Fruit fly (Drosophila melanogaster) whole organism, wandering third instar larva: ENCODE data around the gene CG14100.

ENCODE experiments used
- Abd-B ChIP-seq: fragments of >200 bp; optimal IDR thresholded peaks from 2 replicates; lab custom pipeline; 2017; ENCODE audit warnings: missing biosample characterization, missing genetic modification characterization
- CG32264 ChIP-seq: fragments of 200-800 bp; sonication (Bioruptor generic); optimal IDR thresholded peaks from 2 replicates; lab custom pipeline; 2016; ENCODE audit warnings: missing biosample characterization, missing genetic modification characterization
- CrebA ChIP-seq: fragments of 200-800 bp; sonication (Bioruptor generic); optimal IDR thresholded peaks from 2 replicates; lab custom pipeline; 2016; ENCODE audit warnings: missing biosample characterization, mild to moderate bottlenecking, missing genetic modification characterization, borderline replicate concordance
- Dfd ChIP-seq: fragments of >200 bp; optimal IDR thresholded peaks from 2 replicates; lab custom pipeline; 2017; ENCODE audit warnings: missing biosample characterization, missing genetic modification characterization
- Dif ChIP-seq: fragments of 200-275, 200-300 bp; sonication (Bioruptor generic); optimal IDR thresholded peaks from 2 replicates; lab custom pipeline; 2018; ENCODE audit warnings: missing biosample characterization, missing genetic modification characterization; ENCODE audit not compliant: partially characterized antibody
- GATAd ChIP-seq: sonication (Bioruptor generic); optimal IDR thresholded peaks from 2 replicates; lab custom pipeline; 2016; ENCODE audit warnings: missing biosample characterization, missing genetic modification characterization
- HLH106 ChIP-seq: fragments of 200-800 bp; optimal IDR thresholded peaks from 3 replicates; lab custom pipeline; 2019; ENCODE audit warnings: missing biosample characterization, mild to moderate bottlenecking, missing genetic modification characterization, moderate library complexity
- Hnf4 ChIP-seq: fragments of 200-800 bp; sonication (Bioruptor generic); optimal IDR thresholded peaks from 2 replicates; lab custom pipeline; 2016; ENCODE audit warnings: missing biosample characterization, mild to moderate bottlenecking, missing genetic modification characterization
- Hr78 ChIP-seq: fragments of >200 bp; optimal IDR thresholded peaks from 2 replicates; lab custom pipeline; 2017; ENCODE audit warnings: missing biosample characterization, missing genetic modification characterization
- Hr83 ChIP-seq: fragments of 200-300 bp; sonication (Bioruptor generic); optimal IDR thresholded peaks from 2 replicates; lab custom pipeline; 2016; ENCODE audit warnings: missing biosample characterization, mild to moderate bottlenecking, missing genetic modification characterization, moderate library complexity; ENCODE audit not compliant: poor library complexity, severe bottlenecking
- Jra ChIP-seq: sonication (Bioruptor generic); optimal IDR thresholded peaks from 2 replicates; lab custom pipeline; 2016; ENCODE audit warnings: missing biosample characterization, missing genetic modification characterization
- Mio ChIP-seq: sonication (Bioruptor generic); optimal IDR thresholded peaks from 2 replicates; lab custom pipeline; 2016; ENCODE audit warnings: missing biosample characterization, missing genetic modification characterization
- Myc ChIP-seq: fragments of >200 bp; optimal IDR thresholded peaks from 2 replicates; lab custom pipeline; 2017
- OdsH ChIP-seq: fragments of 200-800 bp; sonication (Bioruptor generic); optimal IDR thresholded peaks from 2 replicates; lab custom pipeline; 2016; ENCODE audit warnings: missing biosample characterization, mild to moderate bottlenecking, missing genetic modification characterization
- Rel ChIP-seq, 2 experiments: fragments of 200-800 bp; sonication (Bioruptor generic) in 1 of 2; optimal IDR thresholded peaks; 2 replicates in 1 of 2; 3 replicates in 1 of 2; lab custom pipeline; 2016 to 2019; ENCODE audit warnings: mild to moderate bottlenecking in 2 of 2, missing biosample characterization in 2 of 2, missing genetic modification characterization in 2 of 2, moderate library complexity in 1 of 2
- Sp1 ChIP-seq: fragments of 200-800 bp; sonication (Bioruptor generic); optimal IDR thresholded peaks from 3 replicates; lab custom pipeline; 2019; ENCODE audit warnings: missing biosample characterization, mild to moderate bottlenecking, missing genetic modification characterization, moderate library complexity
- Vsx2 ChIP-seq: fragments of 200-300, 225-300 bp; sonication (Bioruptor generic); optimal IDR thresholded peaks from 2 replicates; lab custom pipeline; 2018; ENCODE audit warnings: missing biosample characterization, missing genetic modification characterization; ENCODE audit not compliant: partially characterized antibody
- br ChIP-seq: fragments of 200-800 bp; sonication (Bioruptor generic); optimal IDR thresholded peaks from 2 replicates; lab custom pipeline; 2016; ENCODE audit warnings: missing biosample characterization, missing genetic modification characterization
- brk ChIP-seq: fragments of 200-800 bp; sonication (Bioruptor generic); optimal IDR thresholded peaks from 2 replicates; lab custom pipeline; 2016; ENCODE audit warnings: missing biosample characterization, mild to moderate bottlenecking, missing genetic modification characterization
- dmrt93B ChIP-seq: fragments of 200-800 bp; sonication (Bioruptor generic); optimal IDR thresholded peaks from 2 replicates; lab custom pipeline; 2018; ENCODE audit warnings: missing biosample characterization, mild to moderate bottlenecking, missing genetic modification characterization
- ey ChIP-seq: fragments of 200-800 bp; sonication (Bioruptor generic); optimal IDR thresholded peaks from 2 replicates; lab custom pipeline; 2016; ENCODE audit warnings: missing biosample characterization, missing genetic modification characterization
- foxo ChIP-seq, 2 experiments: fragments of 200-800 bp; sonication (Bioruptor generic); optimal IDR thresholded peaks; 2 replicates in 1 of 2; 3 replicates in 1 of 2; lab custom pipeline; 2016 to 2017; ENCODE audit warnings: missing biosample characterization in 2 of 2, missing genetic modification characterization in 2 of 2
- fru ChIP-seq: fragments of 200-800 bp; sonication (Bioruptor generic); optimal IDR thresholded peaks from 3 replicates; lab custom pipeline; 2016; ENCODE audit warnings: missing biosample characterization, mild to moderate bottlenecking, missing genetic modification characterization
- h ChIP-seq: fragments of 200-800 bp; sonication (Bioruptor generic); optimal IDR thresholded peaks from 3 replicates; lab custom pipeline; 2016; ENCODE audit warnings: missing biosample characterization, mild to moderate bottlenecking, missing genetic modification characterization
- jim ChIP-seq: fragments of 175-275, 200-325 bp; sonication (Bioruptor generic); optimal IDR thresholded peaks from 2 replicates; lab custom pipeline; 2016; ENCODE audit warnings: missing biosample characterization, mild to moderate bottlenecking, missing genetic modification characterization
- lola ChIP-seq: fragments of >200 bp; optimal IDR thresholded peaks from 2 replicates; lab custom pipeline; 2017; ENCODE audit warnings: missing biosample characterization, missing genetic modification characterization
- pan ChIP-seq: fragments of >200 bp; optimal IDR thresholded peaks from 2 replicates; lab custom pipeline; 2017
- psq ChIP-seq: fragments of 200-800 bp; sonication (Bioruptor generic); optimal IDR thresholded peaks from 3 replicates; lab custom pipeline; 2017; ENCODE audit warnings: missing biosample characterization, mild to moderate bottlenecking, missing genetic modification characterization, moderate library complexity
- rgr ChIP-seq: fragments of 200-800 bp; sonication (Bioruptor generic); optimal IDR thresholded peaks from 3 replicates; lab custom pipeline; 2016; ENCODE audit warnings: missing biosample characterization, mild to moderate bottlenecking, missing genetic modification characterization
- sage ChIP-seq: fragments of 200-800 bp; sonication (Bioruptor generic); optimal IDR thresholded peaks from 2 replicates; lab custom pipeline; 2016; ENCODE audit warnings: missing biosample characterization, mild to moderate bottlenecking, missing genetic modification characterization
- sv ChIP-seq: fragments of 200-800 bp; sonication (Bioruptor generic); optimal IDR thresholded peaks from 3 replicates; lab custom pipeline; 2016; ENCODE audit warnings: missing biosample characterization, missing genetic modification characterization
- tai ChIP-seq: sonication (Bioruptor generic); optimal IDR thresholded peaks from 2 replicates; lab custom pipeline; 2016; ENCODE audit warnings: missing biosample characterization, missing genetic modification characterization
- woc ChIP-seq: sonication (Bioruptor generic); optimal IDR thresholded peaks from 2 replicates; lab custom pipeline; 2016; ENCODE audit warnings: missing biosample characterization, mild to moderate bottlenecking, missing genetic modification characterization

CG14100 gene

dm6 chr3L:19584369-19584915 lies 5.9 kb downstream of the CG14100 start, which contains the start of gene Shal:
TSS of gene Shal (minus strand) at chr3L:19584568.
- TF ChIP-seq h (GFP tag; lab: Kevin White, UChicago), result no peak
- TF ChIP-seq Hr83 (GFP tag; lab: Kevin White, UChicago), result no peak
- TF ChIP-seq jim (GFP tag; lab: Kevin White, UChicago), result no peak
- TF ChIP-seq woc (GFP tag; lab: Kevin White, UChicago), result no peak
- TF ChIP-seq Abd-B (GFP tag; lab: Kevin White, UChicago), result no peak
- no peak for TF ChIP-seq ey (GFP tag; lab: Kevin White, UChicago)
- TF ChIP-seq CrebA (GFP tag; lab: Kevin White, UChicago), result no peak
- TF ChIP-seq lola (GFP tag; lab: Kevin White, UChicago), result no peak
- no peak for TF ChIP-seq tai (GFP tag; lab: Kevin White, UChicago)
- TF ChIP-seq Hr78 (GFP tag; lab: Kevin White, UChicago), result no peak
- no peak for TF ChIP-seq pan
- TF ChIP-seq CG32264 (GFP tag; lab: Kevin White, UChicago), result no peak
- no peak for TF ChIP-seq Myc (lab: Kevin White, UChicago)
- no peak for TF ChIP-seq rgr

- TF ChIP-seq OdsH (GFP tag; lab: Kevin White, UChicago), result no peak
- no peak for TF ChIP-seq lola (GFP tag; lab: Kevin White, UChicago)
- TF ChIP-seq rgr, result no peak
- no peak for TF ChIP-seq CG32264 (GFP tag; lab: Kevin White, UChicago)
- TF ChIP-seq Dif (GFP tag; lab: Kevin White, UChicago), result no peak
- no peak for TF ChIP-seq dmrt93B (GFP tag; lab: Kevin White, UChicago)
- TF ChIP-seq sage (GFP tag; lab: Kevin White, UChicago), result no peak
- no peak for TF ChIP-seq CrebA (GFP tag; lab: Kevin White, UChicago)
- TF ChIP-seq Jra, result no peak
- no peak for TF ChIP-seq psq (GFP tag; lab: Kevin White, UChicago)
- no peak for TF ChIP-seq Sp1 (GFP tag; lab: Kevin White, UChicago)
- no peak for TF ChIP-seq br (GFP tag; lab: Kevin White, UChicago)
- no peak for TF ChIP-seq Mio (GFP tag; lab: Kevin White, UChicago)
- TF ChIP-seq fru (GFP tag; lab: Kevin White, UChicago), result no peak
- no peak for TF ChIP-seq Hr83 (GFP tag; lab: Kevin White, UChicago)
- no peak for TF ChIP-seq Hnf4 (GFP tag; lab: Kevin White, UChicago)
- TF ChIP-seq Dfd (GFP tag; lab: Kevin White, UChicago), result no peak
- TF ChIP-seq, all 38 proteins: peak for 0
Measured at dm6 chr3L:19580709-19581227, 9.6 kb downstream of the CG14100 start.

- no peak for TF ChIP-seq Mio (GFP tag; lab: Kevin White, UChicago)
- TF ChIP-seq CrebA (GFP tag; lab: Kevin White, UChicago), result no peak
- TF ChIP-seq dmrt93B (GFP tag; lab: Kevin White, UChicago), result no peak
Measured at dm6 chr3L:19579346-19579745, 11.0 kb downstream of the CG14100 start.

dm6 chr3L:19575650-19576049 lies 14.7 kb downstream of the CG14100 start:
- TF ChIP-seq fru (GFP tag; lab: Kevin White, UChicago) (peak; percentile 59), Rel (GFP tag; optimal IDR thresholded peaks at IDR 0.05; lab: Kevin White, UChicago) (no peak), Rel (tag; optimal IDR thresholded peaks at IDR 0.05; lab: Kevin White, UChicago) (peak; percentile 59), ey (GFP tag; lab: Kevin White, UChicago) (peak; percentile 28), CrebA (GFP tag; lab: Kevin White, UChicago) (no peak), OdsH (GFP tag; lab: Kevin White, UChicago) (peak; percentile 80), psq (GFP tag; lab: Kevin White, UChicago) (peak; percentile 52), foxo (GFP tag; optimal IDR thresholded peaks at IDR 0.05; lab: Kevin White, UChicago) (peak in 1 of 2 experiments; percentile 55), tai (GFP tag; lab: Kevin White, UChicago) (peak; percentile 62), Hr83 (GFP tag; lab: Kevin White, UChicago) (peak; percentile 95), Mio (GFP tag; lab: Kevin White, UChicago) (peak; percentile 14), GATAd (GFP tag; lab: Kevin White, UChicago) (peak; percentile 36), brk (GFP tag; lab: Kevin White, UChicago) (peak; percentile 61), dmrt93B (GFP tag; lab: Kevin White, UChicago) (peak; percentile 36), h (GFP tag; lab: Kevin White, UChicago) (peak; percentile 69), woc (GFP tag; lab: Kevin White, UChicago) (no peak), Dif (GFP tag; lab: Kevin White, UChicago) (no peak), Vsx2 (GFP tag; lab: Kevin White, UChicago) (no peak), HLH106 (tag; lab: Kevin White, UChicago) (peak; percentile 30), Hnf4 (GFP tag; lab: Kevin White, UChicago) (peak; percentile 82), sv (GFP tag; lab: Kevin White, UChicago) (no peak), rgr (peak; percentile 85), Jra (peak; percentile 39), br (GFP tag; lab: Kevin White, UChicago) (peak; percentile 78)
